Worm (Caenorhabditis elegans) whole organism, L4 larva: ENCODE measurements around the gene fbxb-61.

Source experiments
- F44E2.7 ChIP-seq: fragments of 200-800 bp; sonication (Bioruptor generic); IDR thresholded peaks from 2 replicates; pipeline ENCODE4 v2.1.2; 2022; ENCODE audit warnings: missing genetic modification characterization, missing compliant biosample characterization
- ceh-82 ChIP-seq: sonication (generic microtip); optimal IDR thresholded peaks from 2 replicates; lab custom pipeline; 2017; ENCODE audit warnings: missing biosample characterization, missing genetic modification characterization
- daf-12 ChIP-seq: fragments of 150-350 bp; optimal IDR thresholded peaks from 2 replicates; lab custom pipeline; 2014; ENCODE audit warnings: missing biosample characterization, missing genetic modification reagents, missing genetic modification characterization
- lsy-2 ChIP-seq, 2 experiments: fragments of 150-350 bp in 1 of 2; sonication (generic microtip) in 1 of 2; optimal IDR thresholded peaks; 2 replicates each; lab custom pipeline; 2014 to 2017; ENCODE audit warnings: missing biosample characterization in 2 of 2, missing genetic modification characterization in 2 of 2
- unc-62 ChIP-seq, 3 experiments: fragments of 150-350 bp in 1 of 3; sonication (generic microtip); optimal IDR thresholded peaks in 2 of 3; peaks in 1 of 3; 1 replicate in 1 of 3; 2 replicates in 2 of 3; lab custom pipeline; 2014 to 2017; ENCODE audit warnings: missing biosample characterization in 3 of 3, missing genetic modification characterization in 3 of 3, missing genetic modification reagents in 3 of 3, missing genotype in 1 of 3
- zag-1 ChIP-seq: fragments of 150-350 bp; optimal IDR thresholded peaks from 2 replicates; lab custom pipeline; 2014; ENCODE audit warnings: missing biosample characterization, missing genetic modification characterization

ce11 chrV:19303589-19304174 lies at the start of gene fbxb-61, which contains the start of gene fbxb-63:
- TF ChIP-seq ceh-82 = no peak
- TF ChIP-seq zag-1 (tag; lab: Kevin White, UChicago) = no peak
- TF ChIP-seq F44E2.7 (GFP tag; lab: Robert Waterston, UW) = no peak
- no peak for TF ChIP-seq daf-12 (tag; lab: Kevin White, UChicago)
- TF ChIP-seq unc-62 (GFP tag; optimal IDR thresholded peaks at IDR 0.05 in 1 of 2; lab: Kevin White, UChicago) = no peak
- TF ChIP-seq unc-62 (tag; optimal IDR thresholded peaks at IDR 0.05; lab: Kevin White, UChicago) = no peak
- TF ChIP-seq lsy-2 (tag; optimal IDR thresholded peaks at IDR 0.05; lab: Kevin White, UChicago) = no peak
